Fruit fly (Drosophila melanogaster) whole organism, embryonic: Measurements from ENCODE around the gene CG1640.
A peak's percentile ranks its signal among the peaks of the same experiment; 100 is the strongest.

Experiments
- Abd-B ChIP-seq: fragments of 200-800 bp; sonication (Bioruptor generic); optimal IDR thresholded peaks from 2 replicates; lab custom pipeline; 2018; ENCODE audit warnings: missing biosample characterization, mild to moderate bottlenecking, missing genetic modification characterization, moderate library complexity
- Bteb2 ChIP-seq: fragments of 200-800 bp; sonication (Bioruptor generic); optimal IDR thresholded peaks from 2 replicates; lab custom pipeline; 2016; ENCODE audit warnings: missing biosample characterization, missing genetic modification characterization
- CG10321 ChIP-seq: fragments of 200-800 bp; sonication (Bioruptor generic); IDR thresholded peaks from 2 replicates; pipeline ENCODE4 v1.3.6; 2022; ENCODE audit warnings: missing biosample characterization, missing genetic modification characterization
- CG10462 ChIP-seq: fragments of 200-800 bp; sonication (Bioruptor generic); optimal IDR thresholded peaks from 2 replicates; lab custom pipeline; 2016; ENCODE audit warnings: missing biosample characterization, missing genetic modification characterization
- CG11695 ChIP-seq: fragments of 200-800 bp; sonication (Bioruptor generic); IDR thresholded peaks from 3 replicates; pipeline ENCODE4 v1.3.6; 2022; ENCODE audit warnings: missing biosample characterization, missing genetic modification characterization
- CG14050 ChIP-seq: fragments of 200-800 bp; sonication (Bioruptor generic); IDR thresholded peaks from 3 replicates; pipeline ENCODE4 v1.3.6; 2022; ENCODE audit warnings: missing biosample characterization, missing genetic modification characterization
- CG15514 ChIP-seq: fragments of 200-800 bp; sonication (Bioruptor generic); optimal IDR thresholded peaks from 3 replicates; lab custom pipeline; 2017; ENCODE audit warnings: missing biosample characterization, missing genetic modification characterization, mild to moderate bottlenecking, moderate library complexity, missing genetic modification reagents
- CG17829 ChIP-seq: fragments of 200-800 bp; optimal IDR thresholded peaks from 2 replicates; lab custom pipeline; 2019; ENCODE audit warnings: missing biosample characterization, mild to moderate bottlenecking, missing genetic modification characterization, moderate library complexity
- CG1832 ChIP-seq: fragments of 200-800 bp; sonication (Bioruptor generic); optimal IDR thresholded peaks from 2 replicates; lab custom pipeline; 2017; ENCODE audit warnings: missing biosample characterization, mild to moderate bottlenecking, missing genetic modification characterization, inconsistent platforms
- CG2712 ChIP-seq: fragments of 200-800 bp; optimal IDR thresholded peaks from 3 replicates; lab custom pipeline; 2019; ENCODE audit warnings: missing biosample characterization, mild to moderate bottlenecking, missing genetic modification characterization, moderate library complexity
- CG31365 ChIP-seq: fragments of 200-800 bp; sonication (Bioruptor generic); optimal IDR thresholded peaks from 2 replicates; lab custom pipeline; 2018; ENCODE audit warnings: missing biosample characterization, mild to moderate bottlenecking, missing genetic modification characterization
- CG32767 ChIP-seq: fragments of 200-800 bp; sonication (Bioruptor generic); IDR thresholded peaks from 2 replicates; pipeline ENCODE4 v1.3.6; 2022; ENCODE audit warnings: missing biosample characterization, missing genetic modification characterization
- CG33557 ChIP-seq: fragments of 200-800 bp; sonication (Bioruptor generic); optimal IDR thresholded peaks from 2 replicates; lab custom pipeline; 2019; ENCODE audit warnings: missing biosample characterization, mild to moderate bottlenecking, missing genetic modification characterization, moderate library complexity
- CG4424 ChIP-seq: fragments of 200-800 bp; sonication (Bioruptor generic); optimal IDR thresholded peaks from 3 replicates; lab custom pipeline; 2016; ENCODE audit warnings: missing biosample characterization, missing genetic modification characterization
- CG4730 ChIP-seq: fragments of 200-800 bp; sonication (Bioruptor generic); IDR thresholded peaks from 2 replicates; pipeline ENCODE4 v1.3.6; 2022; ENCODE audit warnings: missing biosample characterization, missing genetic modification characterization
- CG4820 ChIP-seq: fragments of 200-800 bp; sonication (Bioruptor generic); optimal IDR thresholded peaks from 3 replicates; lab custom pipeline; 2016; ENCODE audit warnings: missing biosample characterization, missing genetic modification characterization
- CG5245 ChIP-seq: fragments of 200-800 bp; sonication (Bioruptor generic); optimal IDR thresholded peaks from 3 replicates; lab custom pipeline; 2016; ENCODE audit warnings: missing biosample characterization, missing genetic modification characterization
- CG6765 ChIP-seq: fragments of 200-800 bp; sonication (Bioruptor generic); optimal IDR thresholded peaks from 3 replicates; lab custom pipeline; 2017; ENCODE audit warnings: missing biosample characterization, mild to moderate bottlenecking, missing genetic modification characterization
- CG7928 ChIP-seq: fragments of 200-800 bp; sonication (Bioruptor generic); optimal IDR thresholded peaks from 2 replicates; lab custom pipeline; 2017; ENCODE audit warnings: missing biosample characterization, mild to moderate bottlenecking, missing genetic modification characterization
- CG8290 ChIP-seq, 3 experiments: fragments of 200-800 bp; sonication (Bioruptor generic); optimal IDR thresholded peaks; 2 replicates each; lab custom pipeline; 2016 to 2019; ENCODE audit warnings: missing biosample characterization in 3 of 3, missing genetic modification characterization in 3 of 3, mild to moderate bottlenecking in 2 of 3, moderate library complexity in 1 of 3
- CG8388 ChIP-seq: fragments of 200-800 bp; sonication (Bioruptor generic); optimal IDR thresholded peaks from 2 replicates; lab custom pipeline; 2019; ENCODE audit warnings: missing biosample characterization, mild to moderate bottlenecking, missing genetic modification characterization, moderate library complexity
- Doc3 ChIP-seq: fragments of 200-800 bp; sonication (Bioruptor generic); IDR thresholded peaks from 3 replicates; pipeline ENCODE4 v1.3.6; 2022; ENCODE audit warnings: missing biosample characterization, missing genetic modification characterization; ENCODE audit not compliant: partially characterized antibody
- E2f1 ChIP-seq: fragments of 200-800 bp; sonication (Bioruptor generic); IDR thresholded peaks from 2 replicates; pipeline ENCODE4 v1.3.6; 2022; ENCODE audit warnings: missing biosample characterization, missing genetic modification characterization
- E2f2 ChIP-seq: fragments of 200-800 bp; sonication (Bioruptor generic); IDR thresholded peaks from 2 replicates; pipeline ENCODE4 v1.3.6; 2022; ENCODE audit warnings: missing biosample characterization, missing genetic modification characterization
- Eip74EF ChIP-seq, 2 experiments: fragments of 200-800 bp in 1 of 2; fragments of >200 bp in 1 of 2; sonication (Bioruptor generic) in 1 of 2; optimal IDR thresholded peaks; 2 replicates each; lab custom pipeline; 2017 to 2019; ENCODE audit warnings: missing biosample characterization in 2 of 2, missing genetic modification characterization in 2 of 2, mild to moderate bottlenecking in 1 of 2, moderate library complexity in 1 of 2
- Elba2 ChIP-seq: fragments of 200-800 bp; sonication (Bioruptor generic); optimal IDR thresholded peaks from 3 replicates; lab custom pipeline; 2016; ENCODE audit warnings: missing biosample characterization, missing genetic modification characterization
- Ets65A ChIP-seq: fragments of 200-800 bp; sonication (Bioruptor generic); peaks from one replicate; lab custom pipeline; 2016; ENCODE audit warnings: missing biosample characterization, missing genetic modification characterization
- Fer3 ChIP-seq: fragments of 200-800 bp; sonication (Bioruptor generic); optimal IDR thresholded peaks from 2 replicates; lab custom pipeline; 2018; ENCODE audit warnings: missing biosample characterization, mild to moderate bottlenecking, missing genetic modification characterization, moderate library complexity
- Gug ChIP-seq: fragments of 200-800 bp; sonication (Bioruptor generic); IDR thresholded peaks from 4 replicates; pipeline ENCODE4 v1.3.6; 2022; ENCODE audit warnings: missing biosample characterization, missing genetic modification characterization
- HmgD ChIP-seq: fragments of 200-800 bp; sonication (Bioruptor generic); optimal IDR thresholded peaks from 3 replicates; lab custom pipeline; 2016; ENCODE audit warnings: missing biosample characterization, missing genetic modification characterization
- Jarid2 ChIP-seq: fragments of 200-800 bp; sonication (Bioruptor generic); optimal IDR thresholded peaks from 3 replicates; lab custom pipeline; 2017; ENCODE audit warnings: mild to moderate bottlenecking, missing biosample characterization, missing genetic modification reagents, missing genetic modification characterization
- Kr ChIP-seq: fragments of 200-800 bp; sonication (Bioruptor generic); optimal IDR thresholded peaks from 2 replicates; lab custom pipeline; 2017; ENCODE audit warnings: missing biosample characterization, mild to moderate bottlenecking, missing genetic modification characterization
- MESR4 ChIP-seq: fragments of 200-800 bp; sonication (Bioruptor generic); optimal IDR thresholded peaks from 2 replicates; lab custom pipeline; 2018; ENCODE audit warnings: missing biosample characterization, mild to moderate bottlenecking, missing genetic modification characterization, moderate library complexity
- cwo ChIP-seq: fragments of 200-800 bp; sonication (Bioruptor generic); optimal IDR thresholded peaks from 3 replicates; lab custom pipeline; 2017; ENCODE audit warnings: missing biosample characterization, missing genetic modification characterization, mild to moderate bottlenecking, moderate library complexity, missing genetic modification reagents
- ewg ChIP-seq: fragments of 200-800 bp; sonication (Bioruptor generic); optimal IDR thresholded peaks from 3 replicates; lab custom pipeline; 2017; ENCODE audit warnings: mild to moderate bottlenecking, missing biosample characterization, missing genetic modification reagents, missing genetic modification characterization
- fru ChIP-seq: fragments of >200 bp; optimal IDR thresholded peaks from 2 replicates; lab custom pipeline; 2017
- ftz-f1 ChIP-seq: fragments of 200-800 bp; sonication (Bioruptor generic); optimal IDR thresholded peaks from 2 replicates; lab custom pipeline; 2016; ENCODE audit warnings: missing biosample characterization, missing genetic modification characterization
- hb ChIP-seq: fragments of 200-800 bp; sonication (Bioruptor generic); IDR thresholded peaks from 3 replicates; pipeline ENCODE4 v1.3.6; 2022; ENCODE audit warnings: missing biosample characterization, missing genetic modification characterization; ENCODE audit not compliant: partially characterized antibody
- hth ChIP-seq: fragments of >200 bp; optimal IDR thresholded peaks from 2 replicates; lab custom pipeline; 2017; ENCODE audit warnings: inconsistent platforms
- jigr1 ChIP-seq: fragments of 200-800 bp; sonication (Bioruptor generic); IDR thresholded peaks from 3 replicates; pipeline ENCODE4 v1.3.6; 2022; ENCODE audit warnings: missing biosample characterization, missing genetic modification characterization
- klu ChIP-seq: fragments of 200-800 bp; sonication (Bioruptor generic); IDR thresholded peaks from 2 replicates; pipeline ENCODE4 v1.3.6; 2022; ENCODE audit warnings: missing biosample characterization, missing genetic modification characterization
- pfk ChIP-seq: fragments of 200-800 bp; sonication (Bioruptor generic); optimal IDR thresholded peaks from 2 replicates; lab custom pipeline; 2018; ENCODE audit warnings: missing biosample characterization, mild to moderate bottlenecking, missing genetic modification characterization, moderate library complexity
- pita ChIP-seq: fragments of 200-800 bp; sonication (Bioruptor generic); optimal IDR thresholded peaks from 2 replicates; lab custom pipeline; 2017; ENCODE audit warnings: missing biosample characterization, mild to moderate bottlenecking, missing genetic modification characterization
- sens-2 ChIP-seq: fragments of 200-800 bp; sonication (Bioruptor generic); IDR thresholded peaks from 2 replicates; pipeline ENCODE4 v1.3.6; 2022; ENCODE audit warnings: missing biosample characterization, missing genetic modification characterization
- sima ChIP-seq: fragments of 200-800 bp; sonication (Bioruptor generic); optimal IDR thresholded peaks from 2 replicates; lab custom pipeline; 2016; ENCODE audit warnings: missing biosample characterization, missing genetic modification characterization
- stc ChIP-seq: fragments of 200-800 bp; sonication (Bioruptor generic); IDR thresholded peaks from 2 replicates; pipeline ENCODE4 v1.3.6; 2022; ENCODE audit warnings: missing biosample characterization, missing genetic modification characterization
- toy ChIP-seq: fragments of 200-800 bp; sonication (Bioruptor generic); IDR thresholded peaks from 2 replicates; pipeline ENCODE4 v1.3.6; 2022; ENCODE audit warnings: missing biosample characterization, missing genetic modification characterization
- vfl ChIP-seq: fragments of 200-800 bp; sonication (Bioruptor generic); optimal IDR thresholded peaks from 2 replicates; lab custom pipeline; 2016; ENCODE audit warnings: missing biosample characterization, missing genetic modification characterization
- wdn ChIP-seq: fragments of 200-800 bp; sonication (Bioruptor generic); IDR thresholded peaks from 2 replicates; pipeline ENCODE4 v1.3.6; 2022; ENCODE audit warnings: missing biosample characterization, missing genetic modification characterization
- zen ChIP-seq: fragments of 200-800 bp; sonication (Bioruptor generic); optimal IDR thresholded peaks from 3 replicates; lab custom pipeline; 2018; ENCODE audit warnings: missing biosample characterization, mild to moderate bottlenecking, missing genetic modification characterization, moderate library complexity
- zf30C ChIP-seq: fragments of 200-800 bp; sonication (Bioruptor generic); optimal IDR thresholded peaks from 3 replicates; lab custom pipeline; 2018; ENCODE audit warnings: missing biosample characterization, mild to moderate bottlenecking, missing genetic modification characterization

The CG1640 gene

dm6 chrX:13383770-13384169 is 13.4 kb downstream of the CG1640 start (continued):
- peak; percentile 42 for TF ChIP-seq E2f2 (GFP tag; lab: Robert Waterston, UW)
- TF ChIP-seq Eip74EF (GFP tag; optimal IDR thresholded peaks at IDR 0.05; lab: Kevin White, UChicago): no peak
- TF ChIP-seq CG10462 (GFP tag; lab: Kevin White, UChicago): no peak
- TF ChIP-seq vfl: peak; percentile 43
- peak; percentile 11 for TF ChIP-seq pfk (GFP tag; lab: Kevin White, UChicago)
- TF ChIP-seq MESR4 (GFP tag; lab: Kevin White, UChicago): peak; percentile 32
- peak; percentile 40; the same call in 1 of the 2 replicates for TF ChIP-seq CG4730 (GFP tag; lab: Robert Waterston, UW)
- peak; percentile 40; the same call in 1 of the 3 replicates for TF ChIP-seq CG14050 (GFP tag; lab: Robert Waterston, UW)
- TF ChIP-seq CG6765: peak; percentile 50
- no peak for TF ChIP-seq Elba2
- TF ChIP-seq CG1832: no peak
- no peak for TF ChIP-seq Jarid2 (GFP tag; lab: Kevin White, UChicago)
- no peak for TF ChIP-seq sens-2
- peak; percentile 98 for TF ChIP-seq CG32767
- TF ChIP-seq hth (lab: Kevin White, UChicago): no peak
- peak; percentile 60 for TF ChIP-seq ftz-f1
- TF ChIP-seq stc (GFP tag; lab: Robert Waterston, UW): 0 out of 2 replicates have a peak, but pooled peaks have one; percentile 11
- TF ChIP-seq CG2712 (tag; lab: Kevin White, UChicago): peak; percentile 31
- no peak for TF ChIP-seq pita (GFP tag; lab: Kevin White, UChicago)
- no peak for TF ChIP-seq toy (GFP tag; lab: Robert Waterston, UW)
- peak; percentile 76; the same call in 3 of the 4 replicates for TF ChIP-seq Gug (GFP tag; lab: Robert Waterston, UW)
- no peak for TF ChIP-seq sima (GFP tag; lab: Kevin White, UChicago)
- TF ChIP-seq zf30C (GFP tag; lab: Kevin White, UChicago): no peak
- TF ChIP-seq CG33557 (GFP tag; lab: Kevin White, UChicago): peak; percentile 22
- TF ChIP-seq Abd-B (GFP tag; lab: Kevin White, UChicago): peak; percentile 9
- peak; percentile 42; the same call in 1 of the 2 replicates for TF ChIP-seq wdn (GFP tag; lab: Robert Waterston, UW)
- no peak for TF ChIP-seq Kr (GFP tag; lab: Kevin White, UChicago)
- TF ChIP-seq hb (GFP tag; lab: Robert Waterston, UW): no peak
- TF ChIP-seq CG15514 (GFP tag; lab: Kevin White, UChicago): peak; percentile 22
- TF ChIP-seq cwo (GFP tag; lab: Kevin White, UChicago): peak; percentile 40
- TF ChIP-seq klu (GFP tag; lab: Robert Waterston, UW): no peak
- TF ChIP-seq CG17829 (tag; lab: Kevin White, UChicago): peak; percentile 17
- TF ChIP-seq jigr1 (GFP tag; lab: Robert Waterston, UW): no peak
- TF ChIP-seq Bteb2: peak; percentile 29
- TF ChIP-seq CG4424 (GFP tag; lab: Kevin White, UChicago): peak; percentile 49
- TF ChIP-seq E2f1: peak; percentile 51
- peak; percentile 32 for TF ChIP-seq Fer3
- TF ChIP-seq fru: no peak
- peak; percentile 91 for TF ChIP-seq Ets65A (GFP tag; lab: Kevin White, UChicago)
- 0 out of 2 replicates have a peak, but pooled peaks have one; percentile 23 for TF ChIP-seq CG10321
- peak; percentile 68 for TF ChIP-seq HmgD (GFP tag; lab: Kevin White, UChicago)
- TF ChIP-seq CG8388 (GFP tag; lab: Kevin White, UChicago): peak; percentile 0
- TF ChIP-seq CG11695: peak; percentile 59
- TF ChIP-seq CG8290 (GFP tag; optimal IDR thresholded peaks at IDR 0.05; lab: Kevin White, UChicago): no peak
- TF ChIP-seq CG8290 (tag; optimal IDR thresholded peaks at IDR 0.05; lab: Kevin White, UChicago): peak in 1 of 2 experiments; percentile 88
- no peak for TF ChIP-seq Doc3
- TF ChIP-seq CG31365 (tag; lab: Kevin White, UChicago): no peak
- no peak for TF ChIP-seq zen (tag; lab: Kevin White, UChicago)
- TF ChIP-seq CG7928: peak; percentile 8
- peak; percentile 37 for TF ChIP-seq CG5245 (GFP tag; lab: Kevin White, UChicago)
- no peak for TF ChIP-seq CG4820 (GFP tag; lab: Kevin White, UChicago)
- TF ChIP-seq ewg: peak; percentile 12
